Fruit fly (Drosophila melanogaster) whole organism, embryonic: ENCODE data around the gene ebd1.

Experiments used
- CG10147 ChIP-seq: fragments of 200-800 bp; sonication (Bioruptor generic); optimal IDR thresholded peaks from 2 replicates; lab custom pipeline; 2019; ENCODE audit warnings: missing biosample characterization, mild to moderate bottlenecking, missing genetic modification characterization, moderate library complexity
- CG1233 ChIP-seq: fragments of 200-800 bp; sonication (Bioruptor generic); optimal IDR thresholded peaks from 4 replicates; lab custom pipeline; 2018; ENCODE audit warnings: missing biosample characterization, mild to moderate bottlenecking, missing genetic modification characterization
- CG13424 ChIP-seq: fragments of 200-800 bp; sonication (Bioruptor generic); optimal IDR thresholded peaks from 2 replicates; lab custom pipeline; 2019; ENCODE audit warnings: missing biosample characterization, mild to moderate bottlenecking, missing genetic modification characterization, moderate library complexity
- CG13894 ChIP-seq: fragments of 200-800 bp; sonication (Bioruptor generic); optimal IDR thresholded peaks from 3 replicates; lab custom pipeline; 2018; ENCODE audit warnings: missing biosample characterization, mild to moderate bottlenecking, missing genetic modification characterization, moderate library complexity
- CG14014 ChIP-seq: fragments of 200-800 bp; sonication (Bioruptor generic); IDR thresholded peaks from 2 replicates; pipeline ENCODE4 v1.3.6; 2022; ENCODE audit warnings: missing biosample characterization, missing genetic modification characterization
- CG14441 ChIP-seq: fragments of 200-800 bp; sonication (Bioruptor generic); IDR thresholded peaks from 2 replicates; pipeline ENCODE4 v1.3.6; 2022; ENCODE audit warnings: missing biosample characterization, missing genetic modification characterization
- CG17359 ChIP-seq: fragments of 200-800 bp; sonication (Bioruptor generic); optimal IDR thresholded peaks from 3 replicates; lab custom pipeline; 2018; ENCODE audit warnings: missing biosample characterization, mild to moderate bottlenecking, missing genetic modification characterization, moderate library complexity
- CG17802 ChIP-seq: fragments of 200-800 bp; sonication (Bioruptor generic); optimal IDR thresholded peaks from 2 replicates; lab custom pipeline; 2018; ENCODE audit warnings: missing biosample characterization, mild to moderate bottlenecking, missing genetic modification characterization, moderate library complexity
- CG2120 ChIP-seq: fragments of 200-800 bp; sonication (Bioruptor generic); optimal IDR thresholded peaks from 3 replicates; lab custom pipeline; 2016; ENCODE audit warnings: missing biosample characterization, missing genetic modification characterization
- CG3847 ChIP-seq: fragments of 200-800 bp; sonication (Bioruptor generic); IDR thresholded peaks from 2 replicates; pipeline ENCODE4 v1.3.6; 2022; ENCODE audit warnings: missing biosample characterization, missing genetic modification characterization
- CG4328 ChIP-seq: fragments of 200-800 bp; sonication (Bioruptor generic); optimal IDR thresholded peaks from 3 replicates; lab custom pipeline; 2017; ENCODE audit warnings: missing biosample characterization, missing genetic modification reagents, missing genetic modification characterization
- CG4854 ChIP-seq: fragments of 200-800 bp; sonication (Bioruptor generic); optimal IDR thresholded peaks from 2 replicates; lab custom pipeline; 2016; ENCODE audit warnings: missing biosample characterization, missing genetic modification characterization, inconsistent platforms
- CG6689 ChIP-seq: fragments of 200-800 bp; sonication (Bioruptor generic); IDR thresholded peaks from 2 replicates; pipeline ENCODE4 v1.3.6; 2022; ENCODE audit warnings: missing biosample characterization, missing genetic modification characterization
- CG7556 ChIP-seq: fragments of 200-800 bp; sonication (Bioruptor generic); optimal IDR thresholded peaks from 2 replicates; lab custom pipeline; 2017; ENCODE audit warnings: missing biosample characterization, mild to moderate bottlenecking, missing genetic modification characterization
- CG8290 ChIP-seq, 3 experiments: fragments of 200-800 bp; sonication (Bioruptor generic); optimal IDR thresholded peaks; 2 replicates each; lab custom pipeline; 2016 to 2019; ENCODE audit warnings: missing biosample characterization in 3 of 3, missing genetic modification characterization in 3 of 3, mild to moderate bottlenecking in 2 of 3, moderate library complexity in 1 of 3
- CG8944 ChIP-seq: fragments of 200-800 bp; sonication (Bioruptor generic); optimal IDR thresholded peaks from 3 replicates; lab custom pipeline; 2016; ENCODE audit warnings: missing biosample characterization, missing genetic modification characterization
- CoRest ChIP-seq: fragments of 200-800 bp; sonication (Bioruptor generic); optimal IDR thresholded peaks from 3 replicates; lab custom pipeline; 2018; ENCODE audit warnings: missing biosample characterization, mild to moderate bottlenecking, missing genetic modification characterization, moderate library complexity
- Dip2 ChIP-seq: fragments of 200-800 bp; sonication (Bioruptor generic); IDR thresholded peaks from 2 replicates; pipeline ENCODE4 v1.3.6; 2022; ENCODE audit warnings: missing biosample characterization, missing genetic modification characterization
- Doc2 ChIP-seq: fragments of 200-800 bp; sonication (Bioruptor generic); IDR thresholded peaks from 2 replicates; pipeline ENCODE4 v1.3.6; 2022; ENCODE audit warnings: missing biosample characterization, missing genetic modification characterization
- Doc3 ChIP-seq: fragments of 200-800 bp; sonication (Bioruptor generic); IDR thresholded peaks from 3 replicates; pipeline ENCODE4 v1.3.6; 2022; ENCODE audit warnings: missing biosample characterization, missing genetic modification characterization; ENCODE audit not compliant: partially characterized antibody
- Dp ChIP-seq: fragments of 200-800 bp; sonication (Bioruptor generic); optimal IDR thresholded peaks from 2 replicates; lab custom pipeline; 2018; ENCODE audit warnings: missing biosample characterization, mild to moderate bottlenecking, missing genetic modification characterization, moderate library complexity
- E2f1 ChIP-seq: fragments of 200-800 bp; sonication (Bioruptor generic); IDR thresholded peaks from 2 replicates; pipeline ENCODE4 v1.3.6; 2022; ENCODE audit warnings: missing biosample characterization, missing genetic modification characterization
- H15 ChIP-seq: fragments of 200-800 bp; sonication (Bioruptor generic); IDR thresholded peaks from 3 replicates; pipeline ENCODE4 v1.3.6; 2022; ENCODE audit warnings: missing biosample characterization, missing genetic modification characterization
- HmgZ ChIP-seq: fragments of 200-800 bp; sonication (Bioruptor generic); optimal IDR thresholded peaks from 2 replicates; lab custom pipeline; 2018; ENCODE audit warnings: missing biosample characterization, mild to moderate bottlenecking, missing genetic modification characterization
- Hmr ChIP-seq: fragments of 200-800 bp; sonication (Bioruptor generic); optimal IDR thresholded peaks from 3 replicates; lab custom pipeline; 2017; ENCODE audit warnings: mild to moderate bottlenecking, missing biosample characterization, missing genetic modification reagents, missing genetic modification characterization
- Hsf ChIP-seq: fragments of 200-800 bp; sonication (Bioruptor generic); optimal IDR thresholded peaks from 3 replicates; lab custom pipeline; 2016; ENCODE audit warnings: missing biosample characterization, missing genetic modification characterization
- Lhr ChIP-seq: fragments of 200-800 bp; sonication (Bioruptor generic); optimal IDR thresholded peaks from 3 replicates; lab custom pipeline; 2017; ENCODE audit warnings: mild to moderate bottlenecking, missing biosample characterization, missing genetic modification reagents, missing genetic modification characterization
- Myb ChIP-seq: fragments of 200-800 bp; sonication (Bioruptor generic); optimal IDR thresholded peaks from 2 replicates; lab custom pipeline; 2016; ENCODE audit warnings: missing biosample characterization, missing genetic modification characterization
- Nf-YA ChIP-seq: fragments of 200-800 bp; sonication (Bioruptor generic); IDR thresholded peaks from 2 replicates; pipeline ENCODE4 v1.3.6; 2022; ENCODE audit warnings: missing biosample characterization, missing genetic modification characterization
- Poxn ChIP-seq: fragments of 200-800 bp; sonication (Bioruptor generic); IDR thresholded peaks from 2 replicates; pipeline ENCODE4 v1.3.6; 2022; ENCODE audit warnings: missing biosample characterization, missing genetic modification characterization
- Sin3A ChIP-seq: fragments of >200 bp; optimal IDR thresholded peaks from 2 replicates; lab custom pipeline; 2018
- Vsx1 ChIP-seq: fragments of 200-800 bp; sonication (Bioruptor generic); optimal IDR thresholded peaks from 2 replicates; lab custom pipeline; 2017; ENCODE audit warnings: missing biosample characterization, mild to moderate bottlenecking, missing genetic modification characterization, missing genetic modification reagents
- al ChIP-seq: fragments of 200-800 bp; sonication (Bioruptor generic); IDR thresholded peaks from 2 replicates; pipeline ENCODE4 v1.3.6; 2022; ENCODE audit warnings: missing biosample characterization, missing genetic modification characterization
- ash1 ChIP-seq: fragments of 200-800 bp; sonication (Bioruptor generic); optimal IDR thresholded peaks from 2 replicates; lab custom pipeline; 2018; ENCODE audit warnings: missing biosample characterization, mild to moderate bottlenecking, missing genetic modification characterization
- ato ChIP-seq: fragments of 200-800 bp; sonication (Bioruptor generic); IDR thresholded peaks from 2 replicates; pipeline ENCODE4 v1.3.6; 2022; ENCODE audit warnings: missing biosample characterization, missing genetic modification characterization; ENCODE audit not compliant: partially characterized antibody
- dimm ChIP-seq: fragments of 200-800 bp; sonication (Bioruptor generic); IDR thresholded peaks from 2 replicates; pipeline ENCODE4 v1.3.6; 2022; ENCODE audit warnings: missing biosample characterization, missing genetic modification characterization
- dmrt99B ChIP-seq: fragments of 200-800 bp; sonication (Bioruptor generic); optimal IDR thresholded peaks from 2 replicates; lab custom pipeline; 2018; ENCODE audit warnings: missing biosample characterization, mild to moderate bottlenecking, missing genetic modification characterization, moderate library complexity
- eve ChIP-seq, 2 experiments: fragments of >200 bp; optimal IDR thresholded peaks; 2 replicates each; lab custom pipeline; 2017; ENCODE audit warnings: missing biosample characterization in 2 of 2, missing genetic modification characterization in 2 of 2
- exex ChIP-seq: fragments of 200-800 bp; sonication (Bioruptor generic); optimal IDR thresholded peaks from 4 replicates; lab custom pipeline; 2018; ENCODE audit warnings: missing biosample characterization, mild to moderate bottlenecking, missing genetic modification characterization, moderate library complexity
- grau ChIP-seq: fragments of 200-800 bp; optimal IDR thresholded peaks from 3 replicates; lab custom pipeline; 2019; ENCODE audit warnings: missing biosample characterization, mild to moderate bottlenecking, missing genetic modification characterization, moderate library complexity
- grn ChIP-seq: fragments of 200-800 bp; sonication (Bioruptor generic); optimal IDR thresholded peaks from 3 replicates; lab custom pipeline; 2017; ENCODE audit warnings: missing biosample characterization, missing genetic modification characterization
- lola ChIP-seq, 3 experiments: fragments of >200 bp in 2 of 3; fragments of 200-800 bp in 1 of 3; sonication (Bioruptor generic) in 1 of 3; optimal IDR thresholded peaks; 2 replicates each; lab custom pipeline; 2017 to 2019; ENCODE audit warnings: missing biosample characterization in 3 of 3, missing genetic modification characterization in 3 of 3, mild to moderate bottlenecking in 1 of 3, moderate library complexity in 1 of 3
- nerfin-1 ChIP-seq: fragments of 200-800 bp; sonication (Bioruptor generic); optimal IDR thresholded peaks from 3 replicates; lab custom pipeline; 2019; ENCODE audit warnings: missing biosample characterization, mild to moderate bottlenecking, missing genetic modification characterization, moderate library complexity
- row ChIP-seq: fragments of 200-800 bp; sonication (Bioruptor generic); IDR thresholded peaks from 3 replicates; pipeline ENCODE4 v1.3.6; 2022; ENCODE audit warnings: missing biosample characterization, missing genetic modification characterization
- trh ChIP-seq: fragments of 200-800 bp; sonication (Bioruptor generic); optimal IDR thresholded peaks from 2 replicates; lab custom pipeline; 2016; ENCODE audit warnings: missing biosample characterization, missing genetic modification characterization
- ttk ChIP-seq: fragments of 200-800 bp; sonication (Bioruptor generic); IDR thresholded peaks from 2 replicates; pipeline ENCODE4 v2.1.2; 2022; ENCODE audit warnings: missing biosample characterization, missing genetic modification characterization
- twi ChIP-seq: fragments of 200-800 bp; optimal IDR thresholded peaks from 2 replicates; lab custom pipeline; 2019; ENCODE audit warnings: missing biosample characterization, mild to moderate bottlenecking, missing genetic modification characterization, moderate library complexity
- vnd ChIP-seq: fragments of 200-800 bp; sonication (Bioruptor generic); IDR thresholded peaks from 3 replicates; pipeline ENCODE4 v1.3.6; 2022; ENCODE audit warnings: missing biosample characterization, missing genetic modification characterization; ENCODE audit not compliant: partially characterized antibody
- yki ChIP-seq: fragments of >200 bp; optimal IDR thresholded peaks from 3 replicates; lab custom pipeline; 2018
- z ChIP-seq: fragments of 200-800 bp; sonication (Bioruptor generic); IDR thresholded peaks from 3 replicates; pipeline ENCODE4 v1.3.6; 2022; ENCODE audit warnings: missing biosample characterization, missing genetic modification characterization
- zfh1 ChIP-seq: fragments of 200-800 bp; sonication (Bioruptor generic); IDR thresholded peaks from 3 replicates; pipeline ENCODE4 v1.3.6; 2022; ENCODE audit warnings: missing biosample characterization, missing genetic modification characterization

The ebd1 gene

dm6 chr3L:692699-693098, 7.3 kb upstream of the ebd1 start, which contains the start of gene Vti1a (continued):
- TF ChIP-seq CG7556 (GFP tag; lab: Kevin White, UChicago): no peak
- TF ChIP-seq HmgZ (tag; lab: Kevin White, UChicago): peak; percentile 33
- TF ChIP-seq CG13894 (tag; lab: Kevin White, UChicago): peak; percentile 86
- TF ChIP-seq CG10147 (GFP tag; lab: Kevin White, UChicago): no peak
- peak; percentile 19 for TF ChIP-seq CoRest
- no peak for TF ChIP-seq vnd (GFP tag; lab: Robert Waterston, UW)
- no peak for TF ChIP-seq H15 (GFP tag; lab: Robert Waterston, UW)
- TF ChIP-seq dimm: no peak
- no peak for TF ChIP-seq ash1 (GFP tag; lab: Kevin White, UChicago)
- TF ChIP-seq al (GFP tag; lab: Robert Waterston, UW): no peak
- TF ChIP-seq dmrt99B: no peak
- no peak for TF ChIP-seq trh (GFP tag; lab: Kevin White, UChicago)
- TF ChIP-seq row (GFP tag; lab: Robert Waterston, UW): peak; percentile 36; the same call in 1 of the 3 replicates
- TF ChIP-seq ttk: no peak
- no peak for TF ChIP-seq Vsx1
- peak; percentile 7 for TF ChIP-seq CG17359 (tag; lab: Kevin White, UChicago)
- peak; percentile 49; the same call in 1 of the 2 replicates for TF ChIP-seq CG3847 (GFP tag; lab: Robert Waterston, UW)
- TF ChIP-seq yki: no peak
- TF ChIP-seq CG4328: no peak
- TF ChIP-seq grau (tag; lab: Kevin White, UChicago): peak; percentile 2
- no peak for TF ChIP-seq exex
- peak; percentile 3 for TF ChIP-seq Sin3A (lab: Kevin White, UChicago)
- no peak for TF ChIP-seq Poxn (GFP tag; lab: Robert Waterston, UW)
- 0 out of 2 replicates have a peak, but pooled peaks have one; percentile 11 for TF ChIP-seq ato
- peak; percentile 27 for TF ChIP-seq Hmr (GFP tag; lab: Kevin White, UChicago)
- no peak for TF ChIP-seq CG14441
- TF ChIP-seq Dip2 (GFP tag; lab: Robert Waterston, UW): no peak
- no peak for TF ChIP-seq CG1233 (GFP tag; lab: Kevin White, UChicago)
- TF ChIP-seq CG17802 (tag; lab: Kevin White, UChicago): no peak
- TF ChIP-seq Nf-YA (GFP tag; lab: Robert Waterston, UW): no peak
- TF ChIP-seq CG4854: no peak
- TF ChIP-seq Lhr (GFP tag; lab: Kevin White, UChicago): peak; percentile 85
- no peak for TF ChIP-seq CG8944
- no peak for TF ChIP-seq twi (tag; lab: Kevin White, UChicago)
- TF ChIP-seq nerfin-1 (tag; lab: Kevin White, UChicago): no peak
- no peak for TF ChIP-seq Doc2 (GFP tag; lab: Robert Waterston, UW)
- peak in 1 of 3 experiments; percentile 0 for TF ChIP-seq lola (GFP tag; optimal IDR thresholded peaks at IDR 0.05; lab: Kevin White, UChicago)
- peak; percentile 83 for TF ChIP-seq Myb
- TF ChIP-seq CG14014 (GFP tag; lab: Robert Waterston, UW): no peak
- peak; percentile 58 for TF ChIP-seq CG8290 (GFP tag; optimal IDR thresholded peaks at IDR 0.05; lab: Kevin White, UChicago)
- peak in 1 of 2 experiments; percentile 43 for TF ChIP-seq CG8290 (tag; optimal IDR thresholded peaks at IDR 0.05; lab: Kevin White, UChicago)
- no peak for TF ChIP-seq CG13424
- peak; percentile 32 for TF ChIP-seq grn (GFP tag; lab: Kevin White, UChicago)
- TF ChIP-seq zfh1: no peak
- TF ChIP-seq Doc3 (GFP tag; lab: Robert Waterston, UW): peak; percentile 40; the same call in 1 of the 3 replicates
- TF ChIP-seq z (GFP tag; lab: Robert Waterston, UW): no peak
- no peak for TF ChIP-seq CG6689 (GFP tag; lab: Robert Waterston, UW)
- TF ChIP-seq CG2120: no peak
- no peak for TF ChIP-seq E2f1 (GFP tag; lab: Robert Waterston, UW)
- no peak for TF ChIP-seq eve (GFP tag; optimal IDR thresholded peaks at IDR 0.05; lab: Kevin White, UChicago)
- TF ChIP-seq Hsf (GFP tag; lab: Kevin White, UChicago): no peak
- TF ChIP-seq Dp (GFP tag; lab: Kevin White, UChicago): peak; percentile 57
